Fruit fly (Drosophila melanogaster) whole organism, embryonic: ENCODE results near the gene CG8289.
A peak's percentile ranks its signal among the peaks of the same experiment; 100 is the strongest.

Source experiments
- BtbVII ChIP-seq: fragments of 200-800 bp; sonication (Bioruptor generic); optimal IDR thresholded peaks from 3 replicates; lab custom pipeline; 2017; ENCODE audit warnings: missing biosample characterization, mild to moderate bottlenecking, missing genetic modification characterization
- CG10147 ChIP-seq: fragments of 200-800 bp; sonication (Bioruptor generic); optimal IDR thresholded peaks from 2 replicates; lab custom pipeline; 2019; ENCODE audit warnings: missing biosample characterization, mild to moderate bottlenecking, missing genetic modification characterization, moderate library complexity
- CG10366 ChIP-seq: fragments of 200-800 bp; sonication (Bioruptor generic); IDR thresholded peaks from 2 replicates; pipeline ENCODE4 v1.3.6; 2022; ENCODE audit warnings: missing biosample characterization, missing genetic modification characterization
- CG12659 ChIP-seq: fragments of 200-800 bp; sonication (Bioruptor generic); optimal IDR thresholded peaks from 3 replicates; lab custom pipeline; 2017; ENCODE audit warnings: mild to moderate bottlenecking, missing biosample characterization, missing genetic modification reagents, missing genetic modification characterization
- CG12744 ChIP-seq: fragments of 200-800 bp; sonication (Bioruptor generic); optimal IDR thresholded peaks from 2 replicates; lab custom pipeline; 2016; ENCODE audit warnings: missing biosample characterization, missing genetic modification characterization
- CG12769 ChIP-seq: fragments of 200-800 bp; sonication (Bioruptor generic); optimal IDR thresholded peaks from 2 replicates; lab custom pipeline; 2019; ENCODE audit warnings: missing biosample characterization, mild to moderate bottlenecking, missing genetic modification characterization, moderate library complexity
- CG1603 ChIP-seq: fragments of 200-800 bp; sonication (Bioruptor generic); optimal IDR thresholded peaks from 2 replicates; lab custom pipeline; 2019; ENCODE audit warnings: missing biosample characterization, mild to moderate bottlenecking, missing genetic modification characterization, moderate library complexity
- CG3065 ChIP-seq: fragments of 200-800 bp; sonication (Bioruptor generic); optimal IDR thresholded peaks from 2 replicates; lab custom pipeline; 2016; ENCODE audit warnings: missing biosample characterization, missing genetic modification characterization
- CG32767 ChIP-seq: fragments of 200-800 bp; sonication (Bioruptor generic); IDR thresholded peaks from 2 replicates; pipeline ENCODE4 v1.3.6; 2022; ENCODE audit warnings: missing biosample characterization, missing genetic modification characterization
- CG33557 ChIP-seq: fragments of 200-800 bp; sonication (Bioruptor generic); optimal IDR thresholded peaks from 2 replicates; lab custom pipeline; 2019; ENCODE audit warnings: missing biosample characterization, mild to moderate bottlenecking, missing genetic modification characterization, moderate library complexity
- CG3407 ChIP-seq: fragments of 200-800 bp; sonication (Bioruptor generic); optimal IDR thresholded peaks from 2 replicates; lab custom pipeline; 2018; ENCODE audit warnings: missing biosample characterization, mild to moderate bottlenecking, missing genetic modification characterization
- CG34224 ChIP-seq: fragments of 200-800 bp; sonication (Bioruptor generic); IDR thresholded peaks from 3 replicates; pipeline ENCODE4 v1.3.6; 2022; ENCODE audit warnings: missing biosample characterization, missing genetic modification characterization; ENCODE audit not compliant: partially characterized antibody
- CG3726 ChIP-seq: fragments of 200-800 bp; sonication (Bioruptor generic); IDR thresholded peaks from 3 replicates; pipeline ENCODE4, ENCODE4 v1.3.6; 2022; ENCODE audit warnings: missing biosample characterization, missing genetic modification characterization
- CG3995 ChIP-seq: fragments of 200-800 bp; sonication (Bioruptor generic); optimal IDR thresholded peaks from 3 replicates; lab custom pipeline; 2016; ENCODE audit warnings: missing biosample characterization, missing genetic modification characterization
- CG42726 ChIP-seq: fragments of 200-800 bp; sonication (Bioruptor generic); IDR thresholded peaks from 2 replicates; pipeline ENCODE4 v1.3.6; 2022; ENCODE audit warnings: missing biosample characterization, missing genetic modification characterization; ENCODE audit not compliant: partially characterized antibody
- CG6654 ChIP-seq: fragments of 200-800 bp; sonication (Bioruptor generic); optimal IDR thresholded peaks from 2 replicates; lab custom pipeline; 2017; ENCODE audit warnings: missing biosample characterization, mild to moderate bottlenecking, missing genetic modification characterization
- CG6689 ChIP-seq: fragments of 200-800 bp; sonication (Bioruptor generic); IDR thresholded peaks from 2 replicates; pipeline ENCODE4 v1.3.6; 2022; ENCODE audit warnings: missing biosample characterization, missing genetic modification characterization
- CG9797 ChIP-seq: fragments of 200-800 bp; sonication (Bioruptor generic); optimal IDR thresholded peaks from 3 replicates; lab custom pipeline; 2018; ENCODE audit warnings: missing biosample characterization, mild to moderate bottlenecking, missing genetic modification characterization
- CG9817 ChIP-seq: fragments of 200-800 bp; sonication (Bioruptor generic); optimal IDR thresholded peaks from 2 replicates; lab custom pipeline; 2018; ENCODE audit warnings: missing biosample characterization, mild to moderate bottlenecking, missing genetic modification characterization, moderate library complexity
- D19A ChIP-seq: fragments of 200-800 bp; optimal IDR thresholded peaks from 3 replicates; lab custom pipeline; 2019; ENCODE audit warnings: missing biosample characterization, mild to moderate bottlenecking, missing genetic modification characterization, moderate library complexity
- Dll ChIP-seq: fragments of 200-800 bp; sonication (Bioruptor generic); IDR thresholded peaks from 4 replicates; pipeline ENCODE4 v1.3.6; 2022; ENCODE audit warnings: missing biosample characterization, missing genetic modification characterization; ENCODE audit not compliant: partially characterized antibody
- ERR ChIP-seq: fragments of 200-800 bp; sonication (Bioruptor generic); optimal IDR thresholded peaks from 2 replicates; lab custom pipeline; 2016; ENCODE audit warnings: missing biosample characterization, missing genetic modification characterization
- Hand ChIP-seq: fragments of 200-800 bp; sonication (Bioruptor generic); optimal IDR thresholded peaks from 2 replicates; lab custom pipeline; 2017; ENCODE audit warnings: mild to moderate bottlenecking, missing biosample characterization, missing genetic modification reagents, missing genetic modification characterization
- Hr3 ChIP-seq: fragments of 200-800 bp; sonication (Bioruptor generic); optimal IDR thresholded peaks from 3 replicates; lab custom pipeline; 2016; ENCODE audit warnings: missing biosample characterization, missing genetic modification characterization
- MTF-1 ChIP-seq: fragments of 200-800 bp; sonication (Bioruptor generic); optimal IDR thresholded peaks from 2 replicates; lab custom pipeline; 2018; ENCODE audit warnings: missing biosample characterization, mild to moderate bottlenecking, missing genetic modification characterization, borderline replicate concordance
- Mes4 ChIP-seq: fragments of 200-800 bp; sonication (Bioruptor generic); optimal IDR thresholded peaks from 2 replicates; lab custom pipeline; 2016; ENCODE audit warnings: missing biosample characterization, missing genetic modification characterization
- NC2α ChIP-seq: fragments of 200-800 bp; sonication (Bioruptor generic); optimal IDR thresholded peaks from 2 replicates; lab custom pipeline; 2016; ENCODE audit warnings: missing biosample characterization, missing genetic modification characterization
- Ssrp ChIP-seq: fragments of 200-800 bp; sonication (Bioruptor generic); optimal IDR thresholded peaks from 2 replicates; lab custom pipeline; 2018; ENCODE audit warnings: missing biosample characterization, mild to moderate bottlenecking, missing genetic modification characterization, moderate library complexity
- Vsx1 ChIP-seq: fragments of 200-800 bp; sonication (Bioruptor generic); optimal IDR thresholded peaks from 2 replicates; lab custom pipeline; 2017; ENCODE audit warnings: missing biosample characterization, mild to moderate bottlenecking, missing genetic modification characterization, missing genetic modification reagents
- Xbp1 ChIP-seq: fragments of 200-800 bp; sonication (Bioruptor generic); optimal IDR thresholded peaks from 3 replicates; lab custom pipeline; 2016; ENCODE audit warnings: missing biosample characterization, mild to moderate bottlenecking, missing genetic modification characterization
- amos ChIP-seq: fragments of 200-800 bp; sonication (Bioruptor generic); IDR thresholded peaks from 2 replicates; pipeline ENCODE4 v1.3.6; 2022; ENCODE audit warnings: missing biosample characterization, missing genetic modification characterization; ENCODE audit not compliant: partially characterized antibody
- ash1 ChIP-seq: fragments of 200-800 bp; sonication (Bioruptor generic); optimal IDR thresholded peaks from 2 replicates; lab custom pipeline; 2018; ENCODE audit warnings: missing biosample characterization, mild to moderate bottlenecking, missing genetic modification characterization
- ato ChIP-seq: fragments of 200-800 bp; sonication (Bioruptor generic); IDR thresholded peaks from 2 replicates; pipeline ENCODE4 v1.3.6; 2022; ENCODE audit warnings: missing biosample characterization, missing genetic modification characterization; ENCODE audit not compliant: partially characterized antibody
- crol ChIP-seq: fragments of 200-800 bp; sonication (Bioruptor generic); IDR thresholded peaks from 2 replicates; pipeline ENCODE4 v1.3.6; 2022; ENCODE audit warnings: missing biosample characterization, missing genetic modification characterization
- dimm ChIP-seq: fragments of 200-800 bp; sonication (Bioruptor generic); IDR thresholded peaks from 2 replicates; pipeline ENCODE4 v1.3.6; 2022; ENCODE audit warnings: missing biosample characterization, missing genetic modification characterization
- disco-r ChIP-seq: fragments of 200-800 bp; sonication (Bioruptor generic); optimal IDR thresholded peaks from 2 replicates; lab custom pipeline; 2016; ENCODE audit warnings: missing biosample characterization, missing genetic modification characterization
- eve ChIP-seq, 2 experiments: fragments of >200 bp; optimal IDR thresholded peaks; 2 replicates each; lab custom pipeline; 2017; ENCODE audit warnings: missing biosample characterization in 2 of 2, missing genetic modification characterization in 2 of 2
- her ChIP-seq: fragments of 200-800 bp; sonication (Bioruptor generic); optimal IDR thresholded peaks from 2 replicates; lab custom pipeline; 2016; ENCODE audit warnings: missing biosample characterization, missing genetic modification characterization
- knrl ChIP-seq: fragments of 200-800 bp; sonication (Bioruptor generic); IDR thresholded peaks from 3 replicates; pipeline ENCODE4 v1.3.6; 2022; ENCODE audit warnings: missing biosample characterization, missing genetic modification characterization; ENCODE audit not compliant: partially characterized antibody
- luna ChIP-seq: fragments of 200-800 bp; sonication (Bioruptor generic); optimal IDR thresholded peaks from 2 replicates; lab custom pipeline; 2016; ENCODE audit warnings: missing biosample characterization, missing genetic modification characterization
- pan ChIP-seq, 4 experiments: fragments of >200 bp in 3 of 4; fragments of 200-800 bp in 1 of 4; sonication (Bioruptor generic) in 1 of 4; optimal IDR thresholded peaks in 3 of 4; IDR thresholded peaks in 1 of 4; 2 replicates each; pipeline versions ENCODE4 v1.3.6 to Lab custom; 2017 to 2022; ENCODE audit warnings: missing biosample characterization in 2 of 4, missing genetic modification characterization in 2 of 4, mixed read lengths in 1 of 4
- psq ChIP-seq: fragments of 200-800 bp; sonication (Bioruptor generic); optimal IDR thresholded peaks from 2 replicates; lab custom pipeline; 2017; ENCODE audit warnings: missing biosample characterization, missing genetic modification characterization
- repo ChIP-seq: fragments of 200-800 bp; sonication (Bioruptor generic); optimal IDR thresholded peaks from 2 replicates; lab custom pipeline; 2016; ENCODE audit warnings: missing biosample characterization, missing genetic modification characterization
- run ChIP-seq: fragments of 200-800 bp; sonication (Bioruptor generic); optimal IDR thresholded peaks from 3 replicates; lab custom pipeline; 2018; ENCODE audit warnings: missing biosample characterization, mild to moderate bottlenecking, missing genetic modification characterization
- salm ChIP-seq: fragments of 200-800 bp; sonication (Bioruptor generic); optimal IDR thresholded peaks from 2 replicates; lab custom pipeline; 2018; ENCODE audit warnings: missing biosample characterization, mild to moderate bottlenecking, missing genetic modification characterization
- sd ChIP-seq: fragments of 200-800 bp; sonication (Bioruptor generic); optimal IDR thresholded peaks from 3 replicates; lab custom pipeline; 2018; ENCODE audit warnings: missing biosample characterization, mild to moderate bottlenecking, missing genetic modification characterization, moderate library complexity
- tgo ChIP-seq: fragments of 200-800 bp; sonication (Bioruptor generic); IDR thresholded peaks from 3 replicates; pipeline ENCODE4 v1.3.6; 2022; ENCODE audit warnings: missing biosample characterization, missing genetic modification characterization
- toy ChIP-seq: fragments of 200-800 bp; sonication (Bioruptor generic); IDR thresholded peaks from 2 replicates; pipeline ENCODE4 v1.3.6; 2022; ENCODE audit warnings: missing biosample characterization, missing genetic modification characterization

The CG8289 gene

dm6 chrX:17631996-17632612 is 3.7 kb downstream of the CG8289 start, which contains the start of the genes corolla and ND-24 (continued):
- peak; percentile 95 for TF ChIP-seq Dll (GFP tag; lab: Robert Waterston, UW)
- peak; percentile 90 for TF ChIP-seq Xbp1 (GFP tag; lab: Kevin White, UChicago)
- TF ChIP-seq disco-r (GFP tag; lab: Kevin White, UChicago): peak; percentile 73
- no peak for TF ChIP-seq MTF-1
- peak; percentile 37 for TF ChIP-seq D19A (tag; lab: Kevin White, UChicago)
- TF ChIP-seq amos (GFP tag; lab: Robert Waterston, UW): peak; percentile 85
- peak; percentile 88 for TF ChIP-seq CG6689 (GFP tag; lab: Robert Waterston, UW)
- TF ChIP-seq NC2α: peak; percentile 62
- TF ChIP-seq her (GFP tag; lab: Kevin White, UChicago): peak; percentile 26
- TF ChIP-seq knrl (GFP tag; lab: Robert Waterston, UW): peak; percentile 90
- TF ChIP-seq ERR (GFP tag; lab: Kevin White, UChicago): peak; percentile 48
- TF ChIP-seq BtbVII (GFP tag; lab: Kevin White, UChicago): no peak
- TF ChIP-seq CG6654: no peak
- TF ChIP-seq Hr3 (GFP tag; lab: Kevin White, UChicago): peak; percentile 87
- TF ChIP-seq CG3995: peak; percentile 92
- TF ChIP-seq CG42726 (GFP tag; lab: Robert Waterston, UW): peak; percentile 74
- peak; percentile 59 for TF ChIP-seq dimm (GFP tag; lab: Robert Waterston, UW)
- TF ChIP-seq CG12659 (GFP tag; lab: Kevin White, UChicago): peak; percentile 87
- TF ChIP-seq repo (GFP tag; lab: Kevin White, UChicago): peak; percentile 51
- peak; percentile 73 for TF ChIP-seq CG9817 (tag; lab: Kevin White, UChicago)
- no peak for TF ChIP-seq sd
- TF ChIP-seq salm (tag; lab: Kevin White, UChicago): peak; percentile 16
- TF ChIP-seq luna (GFP tag; lab: Kevin White, UChicago): peak; percentile 64
- TF ChIP-seq Mes4: peak; percentile 61
- TF ChIP-seq CG32767 (GFP tag; lab: Robert Waterston, UW): peak; percentile 80; the same call in 1 of the 2 replicates
- TF ChIP-seq crol (GFP tag; lab: Robert Waterston, UW): 0 out of 2 replicates have a peak, but pooled peaks have one; percentile 9
- peak; percentile 77 for TF ChIP-seq CG12744 (GFP tag; lab: Kevin White, UChicago)
- no peak for TF ChIP-seq ash1 (GFP tag; lab: Kevin White, UChicago)
- TF ChIP-seq CG10147 (GFP tag; lab: Kevin White, UChicago): peak; percentile 71
- no peak for TF ChIP-seq Hand
- peak; percentile 67 for TF ChIP-seq CG3407 (GFP tag; lab: Kevin White, UChicago)
- TF ChIP-seq CG9797 (GFP tag; lab: Kevin White, UChicago): peak; percentile 50
- peak; percentile 91 for TF ChIP-seq tgo (GFP tag; lab: Robert Waterston, UW)
- peak; percentile 49 for TF ChIP-seq ato (GFP tag; lab: Robert Waterston, UW)
- TF ChIP-seq CG1603 (tag; lab: Kevin White, UChicago): peak; percentile 65
- TF ChIP-seq Ssrp: peak; percentile 80
- peak; percentile 59 for TF ChIP-seq CG3065 (GFP tag; lab: Kevin White, UChicago)
- peak; percentile 66; the same call in 1 of the 2 replicates for TF ChIP-seq toy
- peak; percentile 60 for TF ChIP-seq CG33557 (GFP tag; lab: Kevin White, UChicago)
- TF ChIP-seq CG3726 (GFP tag; lab: Robert Waterston, UW): 0 out of 3 replicates have a peak, but pooled peaks have one; percentile 66
- peak; percentile 67 for TF ChIP-seq CG12769 (tag; lab: Kevin White, UChicago)
- peak; percentile 55 for TF ChIP-seq psq
- peak; percentile 90 for TF ChIP-seq CG34224 (GFP tag; lab: Robert Waterston, UW)
- TF ChIP-seq run (tag; lab: Kevin White, UChicago): no peak
- TF ChIP-seq Vsx1 (GFP tag; lab: Kevin White, UChicago): peak; percentile 42
- TF ChIP-seq pan (optimal IDR thresholded peaks at IDR 0.05; lab: Kevin White, UChicago): no peak
- peak in 1 of 2 experiments; percentile 89 for TF ChIP-seq pan (GFP tag; optimal IDR thresholded peaks at IDR 0.05 in 1 of 2, IDR thresholded peaks at IDR 0.05 in 1 of 2)
- no peak for TF ChIP-seq eve (GFP tag; optimal IDR thresholded peaks at IDR 0.05; lab: Kevin White, UChicago)
- TF ChIP-seq CG10366 (GFP tag; lab: Robert Waterston, UW): peak; percentile 90
